Worm (Caenorhabditis elegans) whole organism, young adult: ENCODE data around the gene let-858.

ENCODE experiments used
- F23B12.7 ChIP-seq: sonication (generic microtip); optimal IDR thresholded peaks from 2 replicates; lab custom pipeline; 2017; ENCODE audit warnings: missing genetic modification characterization, mild to moderate bottlenecking, missing compliant biosample characterization, antibody characterized with exemption, moderate library complexity; ENCODE audit not compliant: insufficient read depth
- F39B2.1 ChIP-seq: fragments of 200-800 bp; sonication (Bioruptor generic); IDR thresholded peaks from 2 replicates; pipeline ENCODE4 v1.3.6; 2022; ENCODE audit warnings: missing genetic modification reagents, missing genetic modification characterization, missing compliant biosample characterization
- F55B11.4 ChIP-seq: sonication (generic microtip); optimal IDR thresholded peaks from 2 replicates; lab custom pipeline; 2016; ENCODE audit warnings: missing compliant biosample characterization, missing genetic modification characterization, borderline replicate concordance; ENCODE audit not compliant: insufficient read depth
- F57A8.1 ChIP-seq: fragments of 200-800 bp; sonication (Bioruptor generic); optimal IDR thresholded peaks from 2 replicates; lab custom pipeline; 2018; ENCODE audit warnings: mild to moderate bottlenecking, missing genetic modification characterization, moderate library complexity, missing compliant biosample characterization
- T26A5.8 ChIP-seq: sonication (generic microtip); optimal IDR thresholded peaks from 2 replicates; lab custom pipeline; 2016; ENCODE audit warnings: missing genetic modification characterization, missing compliant biosample characterization
- Y53G8AR.9 ChIP-seq: fragments of 200-800 bp; sonication (Bioruptor generic); conservative IDR thresholded peaks from 2 replicates; pipeline ENCODE4 v1.3.6; 2022; ENCODE audit warnings: missing genetic modification reagents, missing genetic modification characterization, missing compliant biosample characterization
- Y67H2A.10 ChIP-seq: fragments of 200-800 bp; sonication (Bioruptor generic); conservative IDR thresholded peaks from 2 replicates; pipeline ENCODE4 v1.3.6; 2022; ENCODE audit warnings: missing genetic modification reagents, missing genetic modification characterization, missing compliant biosample characterization
- ZK185.1 ChIP-seq: sonication (generic microtip); optimal IDR thresholded peaks from 2 replicates; lab custom pipeline; 2016; ENCODE audit warnings: mild to moderate bottlenecking, missing genetic modification characterization, missing compliant biosample characterization; ENCODE audit not compliant: poor library complexity, severe bottlenecking
- ama-1 ChIP-seq, 3 experiments: fragments of 150-350 bp in 1 of 3; sonication (generic microtip) in 2 of 3; optimal IDR thresholded peaks; 2 replicates each; lab custom pipeline; 2014 to 2018; ENCODE audit warnings: missing biosample characterization in 2 of 3, missing genetic modification characterization in 2 of 3, missing genetic modification reagents in 2 of 3
- atf-7 ChIP-seq: sonication (generic microtip); optimal IDR thresholded peaks from 2 replicates; lab custom pipeline; 2017; ENCODE audit warnings: mild to moderate bottlenecking, missing genetic modification characterization, missing compliant biosample characterization
- attf-6 ChIP-seq: fragments of 200-800 bp; sonication (Bioruptor generic); IDR thresholded peaks from 2 replicates; pipeline ENCODE4 v1.3.6; 2022; ENCODE audit warnings: missing genetic modification reagents, missing genetic modification characterization, missing compliant biosample characterization
- bed-2 ChIP-seq: fragments of 200-800 bp; sonication (Bioruptor generic); IDR thresholded peaks from 2 replicates; pipeline ENCODE4 v1.3.6; 2022; ENCODE audit warnings: missing genetic modification reagents, missing genetic modification characterization, missing compliant biosample characterization
- ccch-3 ChIP-seq: fragments of 200-800 bp; sonication (Bioruptor generic); optimal IDR thresholded peaks from 2 replicates; lab custom pipeline; 2018; ENCODE audit warnings: mild to moderate bottlenecking, missing genetic modification characterization, missing compliant biosample characterization
- cebp-1 ChIP-seq, 2 experiments: fragments of 200-800 bp in 1 of 2; sonication (Bioruptor generic) in 1 of 2; sonication (generic microtip) in 1 of 2; IDR thresholded peaks in 1 of 2; optimal IDR thresholded peaks in 1 of 2; 2 replicates each; pipeline versions ENCODE4 v1.3.6 to Lab custom; 2017 to 2022; ENCODE audit warnings: missing compliant biosample characterization in 2 of 2, missing genetic modification characterization in 2 of 2, mild to moderate bottlenecking in 1 of 2, missing genetic modification reagents in 1 of 2, moderate library complexity in 1 of 2
- cebp-2 ChIP-seq: fragments of 200-800 bp; sonication (Bioruptor generic); IDR thresholded peaks from 2 replicates; pipeline ENCODE4 v1.3.6; 2022; ENCODE audit warnings: missing genetic modification characterization, missing compliant biosample characterization
- ceh-100 ChIP-seq: fragments of 200-800 bp; sonication (Bioruptor generic); IDR thresholded peaks from 2 replicates; pipeline ENCODE4 v1.3.6; 2022; ENCODE audit warnings: missing genetic modification reagents, missing genetic modification characterization, missing compliant biosample characterization
- ceh-27 ChIP-seq: fragments of 200-800 bp; sonication (Bioruptor generic); optimal IDR thresholded peaks from 2 replicates; lab custom pipeline; 2018; ENCODE audit warnings: mild to moderate bottlenecking, missing genetic modification characterization, moderate library complexity, missing compliant biosample characterization
- ceh-91 ChIP-seq: fragments of 200-800 bp; sonication (Bioruptor generic); IDR thresholded peaks from 2 replicates; pipeline ENCODE4 v1.3.6; 2022; ENCODE audit warnings: missing genetic modification reagents, missing genetic modification characterization, missing compliant biosample characterization
- dpff-1 ChIP-seq: sonication (generic microtip); optimal IDR thresholded peaks from 2 replicates; lab custom pipeline; 2017; ENCODE audit warnings: mild to moderate bottlenecking, missing genetic modification characterization, missing compliant biosample characterization
- him-1 ChIP-seq: sonication (generic microtip); optimal IDR thresholded peaks from 2 replicates; lab custom pipeline; 2016; ENCODE audit warnings: missing genotype, missing genetic modification reagents, missing genetic modification characterization, missing compliant biosample characterization
- let-607 ChIP-seq, 2 experiments: fragments of 200-800 bp in 1 of 2; sonication (Bioruptor generic) in 1 of 2; sonication (generic microtip) in 1 of 2; optimal IDR thresholded peaks; 2 replicates each; lab custom pipeline; 2016 to 2018; ENCODE audit warnings: mild to moderate bottlenecking in 2 of 2, missing compliant biosample characterization in 2 of 2, missing genetic modification characterization in 2 of 2, moderate library complexity in 2 of 2, missing genotype in 1 of 2
- lin-40 ChIP-seq: sonication (generic microtip); optimal IDR thresholded peaks from 2 replicates; lab custom pipeline; 2016; ENCODE audit warnings: missing genetic modification characterization, mild to moderate bottlenecking, missing compliant biosample characterization, missing genotype, missing genetic modification reagents
- lin-54 ChIP-seq: fragments of 200-800 bp; sonication (Bioruptor generic); optimal IDR thresholded peaks from 2 replicates; lab custom pipeline; 2018; ENCODE audit warnings: mild to moderate bottlenecking, missing genetic modification characterization, missing compliant biosample characterization
- lir-1 ChIP-seq: fragments of 200-800 bp; sonication (Bioruptor generic); conservative IDR thresholded peaks from 2 replicates; pipeline ENCODE4 v1.3.6; 2022; ENCODE audit warnings: missing genetic modification reagents, missing genetic modification characterization, missing compliant biosample characterization
- lsl-1 ChIP-seq: fragments of 200-800 bp; sonication (Bioruptor generic); optimal IDR thresholded peaks from 2 replicates; lab custom pipeline; 2018; ENCODE audit warnings: mild to moderate bottlenecking, missing genetic modification characterization, moderate library complexity, missing compliant biosample characterization
- madf-6 ChIP-seq: fragments of 200-800 bp; sonication (Bioruptor generic); IDR thresholded peaks from 2 replicates; pipeline ENCODE4 v1.3.6; 2022; ENCODE audit warnings: missing genetic modification reagents, missing genetic modification characterization, missing compliant biosample characterization
- madf-8 ChIP-seq: fragments of 200-800 bp; sonication (Bioruptor generic); conservative IDR thresholded peaks from 2 replicates; pipeline ENCODE4 v1.3.6; 2022; ENCODE audit warnings: missing genetic modification reagents, missing genetic modification characterization, missing compliant biosample characterization
- nhr-90 ChIP-seq: sonication (generic microtip); optimal IDR thresholded peaks from 2 replicates; lab custom pipeline; 2016; ENCODE audit warnings: missing genotype, mild to moderate bottlenecking, missing genetic modification characterization, missing compliant biosample characterization
- pha-4 ChIP-seq: fragments of 150-350 bp; sonication (generic microtip); optimal IDR thresholded peaks from 2 replicates; lab custom pipeline; 2014; ENCODE audit warnings: missing biosample characterization, missing genetic modification reagents, missing genetic modification characterization
- sdz-38 ChIP-seq: sonication (generic microtip); optimal IDR thresholded peaks from 2 replicates; lab custom pipeline; 2016; ENCODE audit warnings: missing genotype, missing genetic modification characterization, missing compliant biosample characterization
- sea-2 ChIP-seq: fragments of 200-800 bp; sonication (Bioruptor generic); IDR thresholded peaks from 2 replicates; pipeline ENCODE4 v1.3.6; 2022; ENCODE audit warnings: missing genetic modification characterization, missing compliant biosample characterization
- snpc-4 ChIP-seq, 5 experiments: fragments of 150-350 bp in 1 of 5; sonication (generic microtip) in 4 of 5; optimal IDR thresholded peaks; 2 replicates each; lab custom pipeline; 2014 to 2018; ENCODE audit warnings: missing genetic modification characterization in 5 of 5, missing biosample characterization in 3 of 5, antibody characterized with exemption in 2 of 5, mild to moderate bottlenecking in 2 of 5, missing compliant biosample characterization in 2 of 5, missing genotype in 2 of 5, moderate library complexity in 2 of 5, missing genetic modification reagents in 1 of 5
- tlf-1 ChIP-seq: fragments of 200-800 bp; sonication (Bioruptor generic); optimal IDR thresholded peaks from 2 replicates; lab custom pipeline; 2018; ENCODE audit warnings: mild to moderate bottlenecking, missing genetic modification characterization, missing compliant biosample characterization

Gene let-858

DNA sequence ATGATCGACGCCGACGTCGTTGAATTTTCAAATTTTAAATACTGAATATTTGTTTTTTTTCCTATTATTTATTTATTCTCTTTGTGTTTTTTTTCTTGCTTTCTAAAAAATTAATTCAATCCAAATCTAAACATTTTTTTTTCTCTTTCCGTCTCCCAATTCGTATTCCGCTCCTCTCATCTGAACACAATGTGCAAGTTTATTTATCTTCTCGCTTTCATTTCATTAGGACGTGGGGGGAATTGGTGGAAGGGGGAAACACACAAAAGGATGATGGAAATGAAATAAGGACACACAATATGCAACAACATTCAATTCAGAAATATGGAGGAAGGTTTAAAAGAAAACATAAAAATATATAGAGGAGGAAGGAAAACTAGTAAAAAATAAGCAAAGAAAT lies 5.6 kb downstream of the let-858 start:
- TF ChIP-seq nhr-90 (tag; lab: Kevin White, UChicago) (no peak), Y53G8AR.9 (GFP tag; lab: Robert Waterston, UW) (no peak), cebp-1 (GFP tag; IDR thresholded peaks at IDR 0.05; lab: Robert Waterston, UW) (no peak), cebp-1 (tag; optimal IDR thresholded peaks at IDR 0.05; lab: Kevin White, UChicago) (no peak), bed-2 (GFP tag; lab: Robert Waterston, UW) (no peak)

DNA sequence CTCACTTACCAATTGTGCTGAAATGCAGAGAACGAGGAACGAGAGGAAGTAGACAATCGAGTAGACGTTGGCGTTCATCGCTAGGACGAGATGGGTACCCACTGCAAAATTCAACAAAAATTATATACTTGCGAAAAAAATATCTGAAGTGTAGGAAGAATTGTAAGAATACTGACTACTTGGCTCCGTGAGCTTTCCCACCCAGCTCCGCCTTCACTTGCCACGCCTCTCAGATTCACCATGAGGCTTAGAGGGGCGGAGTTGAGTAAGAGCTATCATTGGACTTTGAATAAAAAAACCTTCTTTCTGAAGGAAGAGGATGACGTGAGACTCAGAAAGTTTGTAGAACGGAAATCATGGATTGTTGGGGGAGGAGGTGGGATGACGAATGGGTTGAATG lies 8.1 kb downstream of the let-858 start, which contains the start of gene nlp-18:
Gene nlp-18 (minus strand): TSS at position 101 of the 400 bp plus-strand sequence.
- no peak for TF ChIP-seq Y53G8AR.9 (GFP tag; lab: Robert Waterston, UW)
- no peak for TF ChIP-seq madf-6 (GFP tag; lab: Robert Waterston, UW)
- TF ChIP-seq dpff-1 (tag; lab: Kevin White, UChicago) = no peak
- no peak for TF ChIP-seq ceh-100
- no peak for TF ChIP-seq atf-7 (tag; lab: Kevin White, UChicago)
- no peak for TF ChIP-seq F39B2.1 (GFP tag; lab: Robert Waterston, UW)
- TF ChIP-seq lir-1 = no peak
- no peak for TF ChIP-seq sea-2 (GFP tag; lab: Robert Waterston, UW)
- TF ChIP-seq F57A8.1 (GFP tag; lab: Kevin White, UChicago) = no peak
- no peak for TF ChIP-seq Y67H2A.10 (GFP tag; lab: Robert Waterston, UW)
- TF ChIP-seq ccch-3 (GFP tag; lab: Kevin White, UChicago) = no peak
- no peak for TF ChIP-seq nhr-90 (tag; lab: Kevin White, UChicago)
- TF ChIP-seq F55B11.4 (tag; lab: Kevin White, UChicago) = no peak
- TF ChIP-seq ceh-91 = no peak

DNA sequence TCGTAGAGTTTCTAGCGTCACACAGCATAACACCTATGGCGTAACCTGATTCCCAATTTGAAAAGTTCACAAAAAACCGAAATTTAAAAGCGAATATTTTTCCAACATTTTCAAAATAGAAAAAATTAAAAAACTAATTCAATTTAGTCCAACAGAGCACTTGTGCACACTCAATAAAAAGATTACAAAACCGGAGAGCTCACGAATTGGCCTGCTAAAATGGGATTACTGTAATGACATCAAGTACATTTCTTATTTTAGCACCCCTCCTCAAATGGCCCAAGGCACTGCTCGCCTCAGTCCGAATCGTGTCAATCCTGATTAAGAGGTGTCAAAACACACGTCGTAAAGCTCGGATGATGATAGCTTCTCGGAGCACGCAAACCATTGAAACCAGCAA lies 10.6 kb downstream of the let-858 start:
- TF ChIP-seq tlf-1 (GFP tag; lab: Kevin White, UChicago) = no peak
- TF ChIP-seq ama-1 (optimal IDR thresholded peaks at IDR 0.05; lab: Kevin White, UChicago) = no peak
- TF ChIP-seq ama-1 (GFP tag; optimal IDR thresholded peaks at IDR 0.05; lab: Kevin White, UChicago) = no peak
- no peak for TF ChIP-seq F23B12.7 (tag; lab: Kevin White, UChicago)
- no peak for TF ChIP-seq T26A5.8
- no peak for TF ChIP-seq him-1
- no peak for TF ChIP-seq ZK185.1 (tag; lab: Kevin White, UChicago)
- TF ChIP-seq cebp-2 (GFP tag; lab: Robert Waterston, UW) = no peak
- no peak for TF ChIP-seq madf-8
- no peak for TF ChIP-seq ceh-27 (GFP tag; lab: Kevin White, UChicago)
- TF ChIP-seq sdz-38 = no peak
- TF ChIP-seq snpc-4 (GFP tag; optimal IDR thresholded peaks at IDR 0.05; lab: Kevin White, UChicago) = no peak
- TF ChIP-seq snpc-4 (tag; optimal IDR thresholded peaks at IDR 0.05; lab: Kevin White, UChicago) = no peak
- no peak for TF ChIP-seq let-607 (tag; optimal IDR thresholded peaks at IDR 0.05; lab: Kevin White, UChicago)
- no peak for TF ChIP-seq attf-6 (GFP tag; lab: Robert Waterston, UW)

DNA sequence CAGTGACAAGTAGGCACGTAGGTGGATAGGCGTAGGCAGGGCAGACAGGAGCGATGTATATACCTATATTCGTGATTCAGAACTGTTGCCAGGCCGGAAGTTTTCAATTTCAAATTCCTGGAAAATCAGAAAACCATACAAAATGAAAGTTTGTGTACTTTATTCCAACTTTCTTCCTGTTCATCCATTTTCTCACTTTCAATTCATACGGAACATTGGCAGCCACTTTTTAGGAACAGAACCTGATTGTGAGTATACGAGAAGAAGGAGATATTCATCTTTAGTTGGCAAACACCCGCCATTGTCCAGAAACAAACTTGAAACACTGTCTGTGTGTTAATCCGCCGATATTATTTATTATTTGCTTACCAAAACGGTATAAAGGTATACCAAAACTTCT lies 13.6 kb downstream of the let-858 start, which contains the start of gene srlf-15:
Gene srlf-15 (plus strand): TSS at position 301 of the 400 bp plus-strand sequence.
- TF ChIP-seq Y67H2A.10 (GFP tag; lab: Robert Waterston, UW) (no peak), lin-54 (no peak), pha-4 (no peak), ceh-27 (GFP tag; lab: Kevin White, UChicago) (no peak), lin-40 (tag; lab: Kevin White, UChicago) (no peak), lsl-1 (GFP tag; lab: Kevin White, UChicago) (no peak)
